Worm (Caenorhabditis elegans) whole organism, L3 larva: ENCODE data around the gene T19H5.7.

Experiments used
- R02D3.7 ChIP-seq: fragments of 150-350 bp; optimal IDR thresholded peaks from 2 replicates; lab custom pipeline; 2014; ENCODE audit warnings: missing biosample characterization, missing genetic modification characterization
- ZK546.5 ChIP-seq: sonication (generic microtip); optimal IDR thresholded peaks from 2 replicates; lab custom pipeline; 2017; ENCODE audit warnings: missing biosample characterization, missing genetic modification characterization
- aly-2 ChIP-seq: fragments of 150-350 bp; optimal IDR thresholded peaks from 2 replicates; lab custom pipeline; 2014; ENCODE audit warnings: missing biosample characterization, missing genetic modification characterization
- ama-1 ChIP-seq: fragments of 150-350 bp; optimal IDR thresholded peaks from 2 replicates; lab custom pipeline; 2018
- ceh-16 ChIP-seq: sonication (generic microtip); optimal IDR thresholded peaks from 2 replicates; lab custom pipeline; 2017; ENCODE audit warnings: missing biosample characterization, missing genetic modification characterization
- ceh-9 ChIP-seq: sonication (generic microtip); optimal IDR thresholded peaks from 2 replicates; lab custom pipeline; 2018; ENCODE audit warnings: missing biosample characterization, missing genetic modification characterization
- daf-12 ChIP-seq: fragments of 150-350 bp; optimal IDR thresholded peaks from 2 replicates; lab custom pipeline; 2014; ENCODE audit warnings: missing biosample characterization, missing genetic modification reagents, missing genetic modification characterization
- egl-5 ChIP-seq: fragments of 150-350 bp; optimal IDR thresholded peaks from 2 replicates; lab custom pipeline; 2017; ENCODE audit warnings: missing biosample characterization, missing genetic modification reagents, missing genetic modification characterization, inconsistent platforms
- elt-1 ChIP-seq: fragments of 150-350 bp; optimal IDR thresholded peaks from 2 replicates; lab custom pipeline; 2014; ENCODE audit warnings: missing biosample characterization, missing genetic modification characterization
- elt-2 ChIP-seq: sonication (generic microtip); optimal IDR thresholded peaks from 2 replicates; lab custom pipeline; 2016; ENCODE audit warnings: missing genetic modification reagents, mild to moderate bottlenecking, missing genetic modification characterization, missing compliant biosample characterization
- elt-3 ChIP-seq, 3 experiments: fragments of 150-350 bp in 1 of 3; sonication (generic microtip) in 2 of 3; optimal IDR thresholded peaks; 2 replicates in 2 of 3; 4 replicates in 1 of 3; lab custom pipeline; 2014 to 2017; ENCODE audit warnings: missing biosample characterization in 3 of 3, missing genetic modification characterization in 3 of 3
- eor-1 ChIP-seq, 2 experiments: fragments of 150-350 bp; optimal IDR thresholded peaks; 2 replicates each; lab custom pipeline; 2014 to 2018; ENCODE audit warnings: missing biosample characterization in 2 of 2, missing genetic modification characterization in 2 of 2
- fkh-2 ChIP-seq: fragments of 150-350 bp; optimal IDR thresholded peaks from 2 replicates; lab custom pipeline; 2014; ENCODE audit warnings: missing biosample characterization, missing genetic modification reagents, missing genetic modification characterization
- fos-1 ChIP-seq: fragments of 150-350 bp; optimal IDR thresholded peaks from 2 replicates; lab custom pipeline; 2014; ENCODE audit warnings: missing biosample characterization, missing genetic modification characterization
- hmg-11 ChIP-seq: sonication (generic microtip); optimal IDR thresholded peaks from 2 replicates; lab custom pipeline; 2016; ENCODE audit warnings: missing genetic modification characterization, missing compliant biosample characterization
- jun-1 ChIP-seq: fragments of 150-350 bp; optimal IDR thresholded peaks from 2 replicates; lab custom pipeline; 2014; ENCODE audit warnings: missing biosample characterization, missing genetic modification reagents, missing genetic modification characterization
- lin-15B ChIP-seq: fragments of 150-350 bp; optimal IDR thresholded peaks from 2 replicates; lab custom pipeline; 2014; ENCODE audit warnings: missing biosample characterization, missing genetic modification characterization
- lsy-12 ChIP-seq: sonication (generic microtip); optimal IDR thresholded peaks from 2 replicates; lab custom pipeline; 2016; ENCODE audit warnings: mild to moderate bottlenecking, missing genetic modification characterization, missing compliant biosample characterization
- nfya-1 ChIP-seq: sonication (generic microtip); optimal IDR thresholded peaks from 2 replicates; lab custom pipeline; 2017; ENCODE audit warnings: missing genetic modification characterization, mild to moderate bottlenecking, missing compliant biosample characterization, antibody characterized with exemption, moderate library complexity; ENCODE audit not compliant: insufficient read depth
- nhr-11 ChIP-seq: fragments of 150-350 bp; optimal IDR thresholded peaks from 2 replicates; lab custom pipeline; 2014; ENCODE audit warnings: missing biosample characterization, missing genetic modification characterization
- nhr-12 ChIP-seq: fragments of 150-350 bp; optimal IDR thresholded peaks from 2 replicates; lab custom pipeline; 2014; ENCODE audit warnings: missing biosample characterization, missing genetic modification characterization
- nhr-237 ChIP-seq: fragments of 150-350 bp; optimal IDR thresholded peaks from 2 replicates; lab custom pipeline; 2014; ENCODE audit warnings: missing biosample characterization, missing genetic modification characterization
- nhr-28 ChIP-seq: fragments of 150-350 bp; optimal IDR thresholded peaks from 2 replicates; lab custom pipeline; 2014; ENCODE audit warnings: missing biosample characterization, missing genetic modification characterization
- nhr-43 ChIP-seq: sonication (generic microtip); optimal IDR thresholded peaks from 2 replicates; lab custom pipeline; 2016; ENCODE audit warnings: mild to moderate bottlenecking, missing genetic modification characterization, missing compliant biosample characterization; ENCODE audit not compliant: poor library complexity, severe bottlenecking
- nhr-67 ChIP-seq: fragments of 150-350 bp; optimal IDR thresholded peaks from 2 replicates; lab custom pipeline; 2014; ENCODE audit warnings: missing biosample characterization, missing genetic modification characterization
- nhr-76 ChIP-seq: fragments of 150-350 bp; sonication (generic microtip); optimal IDR thresholded peaks from 5 replicates; lab custom pipeline; 2014; ENCODE audit warnings: missing biosample characterization, missing genetic modification characterization
- nhr-77 ChIP-seq: fragments of 150-350 bp; optimal IDR thresholded peaks from 2 replicates; lab custom pipeline; 2014; ENCODE audit warnings: missing biosample characterization, missing genetic modification characterization
- pha-4 ChIP-seq: fragments of 150-350 bp; optimal IDR thresholded peaks from 2 replicates; lab custom pipeline; 2014; ENCODE audit warnings: missing biosample characterization, missing genetic modification reagents, missing genetic modification characterization
- pqm-1 ChIP-seq: fragments of 150-350 bp; optimal IDR thresholded peaks from 2 replicates; lab custom pipeline; 2017; ENCODE audit warnings: missing biosample characterization, missing genetic modification characterization, inconsistent platforms
- sea-2 ChIP-seq: fragments of 150-350 bp; sonication (generic microtip); optimal IDR thresholded peaks from 4 replicates; lab custom pipeline; 2014; ENCODE audit warnings: missing biosample characterization, missing genetic modification reagents, missing genetic modification characterization
- skn-1 ChIP-seq: fragments of 150-350 bp; optimal IDR thresholded peaks from 2 replicates; lab custom pipeline; 2014; ENCODE audit warnings: missing biosample characterization, missing genetic modification characterization
- snpc-4 ChIP-seq: fragments of 150-350 bp; optimal IDR thresholded peaks from 2 replicates; lab custom pipeline; 2014; ENCODE audit warnings: missing biosample characterization, missing genetic modification characterization
- tbx-2 ChIP-seq: sonication (generic microtip); optimal IDR thresholded peaks from 2 replicates; lab custom pipeline; 2016; ENCODE audit warnings: mild to moderate bottlenecking, missing genetic modification characterization, missing compliant biosample characterization
- unc-39 ChIP-seq: sonication (generic microtip); optimal IDR thresholded peaks from 4 replicates; lab custom pipeline; 2017; ENCODE audit warnings: missing biosample characterization, missing genetic modification characterization
- unc-62 ChIP-seq: fragments of 150-350 bp; sonication (generic microtip); optimal IDR thresholded peaks from 4 replicates; lab custom pipeline; 2014; ENCODE audit warnings: missing biosample characterization, missing genetic modification reagents, missing genetic modification characterization
- ztf-11 ChIP-seq: fragments of 150-350 bp; optimal IDR thresholded peaks from 2 replicates; lab custom pipeline; 2014; ENCODE audit warnings: missing biosample characterization, missing genetic modification characterization
- ztf-4 ChIP-seq: fragments of 150-350 bp; optimal IDR thresholded peaks from 2 replicates; lab custom pipeline; 2014; ENCODE audit warnings: missing biosample characterization, missing genetic modification characterization

Gene T19H5.7

ce11 chrII:9480006-9480405 lies at the start of gene T19H5.7:
TSS of gene T19H5.7 (minus strand) at chrII:9480106.
- no peak for TF ChIP-seq lin-15B (tag; lab: Kevin White, UChicago)
- no peak for TF ChIP-seq skn-1 (tag; lab: Kevin White, UChicago)
- TF ChIP-seq snpc-4 = no peak
- TF ChIP-seq unc-62 (GFP tag; lab: Kevin White, UChicago) = no peak
- no peak for TF ChIP-seq tbx-2 (tag; lab: Kevin White, UChicago)
- no peak for TF ChIP-seq nhr-237 (tag; lab: Kevin White, UChicago)
- TF ChIP-seq nhr-76 (tag; lab: Kevin White, UChicago) = no peak
- TF ChIP-seq R02D3.7 (tag; lab: Kevin White, UChicago) = no peak
- no peak for TF ChIP-seq nhr-77 (tag; lab: Kevin White, UChicago)
- no peak for TF ChIP-seq ceh-16 (tag; lab: Kevin White, UChicago)
- TF ChIP-seq elt-3 (tag; optimal IDR thresholded peaks at IDR 0.05; lab: Kevin White, UChicago) = no peak
- no peak for TF ChIP-seq sea-2 (GFP tag; lab: Kevin White, UChicago)
- no peak for TF ChIP-seq nhr-11 (tag; lab: Kevin White, UChicago)
- no peak for TF ChIP-seq unc-39 (tag; lab: Kevin White, UChicago)
- no peak for TF ChIP-seq lsy-12
- no peak for TF ChIP-seq jun-1 (tag; lab: Kevin White, UChicago)
- no peak for TF ChIP-seq elt-1
- no peak for TF ChIP-seq nhr-28 (tag; lab: Kevin White, UChicago)

- no peak for TF ChIP-seq pha-4 (tag; lab: Kevin White, UChicago)
- no peak for TF ChIP-seq ceh-9 (tag; lab: Kevin White, UChicago)
- no peak for TF ChIP-seq nhr-67 (tag; lab: Kevin White, UChicago)
- TF ChIP-seq daf-12 = no peak
- no peak for TF ChIP-seq ztf-4 (tag; lab: Kevin White, UChicago)
- no peak for TF ChIP-seq ceh-16 (tag; lab: Kevin White, UChicago)
- no peak for TF ChIP-seq jun-1 (tag; lab: Kevin White, UChicago)
- TF ChIP-seq egl-5 (tag; lab: Kevin White, UChicago) = no peak
- TF ChIP-seq hmg-11 (tag; lab: Kevin White, UChicago) = no peak
- no peak for TF ChIP-seq ZK546.5 (tag; lab: Kevin White, UChicago)
- TF ChIP-seq fos-1 (tag; lab: Kevin White, UChicago) = no peak
- no peak for TF ChIP-seq fkh-2 (tag; lab: Kevin White, UChicago)
- TF ChIP-seq, all 47 proteins: peak for 0
Measured at ce11 chrII:9528480-9528879, 48.6 kb upstream of the T19H5.7 start, which contains the start of gene sra-2. TSS of gene sra-2 (plus strand) at chrII:9528780.

DNA sequence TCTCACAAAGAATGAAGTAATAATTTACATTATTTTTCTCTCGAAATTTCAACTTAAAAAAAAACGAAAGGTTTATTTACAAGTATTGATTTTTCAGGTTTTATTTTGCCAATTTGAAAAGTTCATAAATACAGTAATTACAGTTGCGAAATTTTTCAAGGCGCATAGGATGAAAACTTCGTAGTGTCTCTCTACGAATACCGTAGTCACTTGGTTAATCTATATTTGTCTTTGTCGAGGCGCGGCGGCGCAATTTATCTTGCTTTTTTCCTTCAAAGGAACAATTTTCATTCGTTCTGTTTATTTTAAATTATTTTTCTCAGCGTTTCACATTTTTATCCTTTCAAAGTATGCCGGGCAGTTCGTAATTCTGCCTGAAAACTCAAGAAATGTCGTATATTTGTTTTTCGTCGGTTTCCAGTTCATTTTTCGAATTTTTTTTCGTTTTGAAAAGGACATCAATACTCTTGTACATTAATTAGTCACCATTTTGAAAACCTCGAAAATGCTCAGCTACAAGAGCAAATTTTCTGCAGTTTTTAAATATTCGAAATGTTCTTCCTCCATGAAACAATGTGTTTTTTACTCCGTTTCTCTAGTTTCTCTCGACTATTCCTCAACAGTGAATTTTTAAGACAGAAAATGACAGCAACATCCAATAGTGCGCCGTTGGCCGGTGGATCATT lies 43.8 kb upstream of the T19H5.7 start, which contains the start of gene mex-6:
TSS of gene mex-6 (plus strand) at position 636 of the 686 bp plus-strand sequence.
- TF ChIP-seq fos-1 (tag; lab: Kevin White, UChicago) (no peak), nhr-77 (tag; lab: Kevin White, UChicago) (no peak), daf-12 (no peak), ceh-16 (tag; lab: Kevin White, UChicago) (no peak), eor-1 (tag; optimal IDR thresholded peaks at IDR 0.05; lab: Kevin White, UChicago) (no peak), nhr-28 (tag; lab: Kevin White, UChicago) (no peak), ztf-4 (tag; lab: Kevin White, UChicago) (no peak), ama-1 (lab: Kevin White, UChicago) (no peak), fkh-2 (tag; lab: Kevin White, UChicago) (no peak), aly-2 (tag; lab: Kevin White, UChicago) (no peak), R02D3.7 (tag; lab: Kevin White, UChicago) (no peak), nhr-43 (tag; lab: Kevin White, UChicago) (no peak), elt-3 (tag; optimal IDR thresholded peaks at IDR 0.05; lab: Kevin White, UChicago) (no peak), ztf-11 (no peak), elt-2 (tag; lab: Kevin White, UChicago) (no peak), pqm-1 (tag; lab: Kevin White, UChicago) (no peak), snpc-4 (no peak), nhr-12 (no peak), elt-1 (no peak), lin-15B (tag; lab: Kevin White, UChicago) (no peak)

ce11 chrII:9522986-9523385 lies 43.1 kb upstream of the T19H5.7 start, which contains the start of gene AH6.17:
TSS of gene AH6.17 (plus strand) at chrII:9523170.
- TF ChIP-seq eor-1 (tag; optimal IDR thresholded peaks at IDR 0.05; lab: Kevin White, UChicago) (no peak), nfya-1 (tag; lab: Kevin White, UChicago) (no peak)
- TF ChIP-seq, all 47 proteins: peak for 0
